Fruit fly (Drosophila melanogaster) whole organism, prepupa: Measurements from ENCODE around the gene CG43658.
A peak's percentile ranks its signal among the peaks of the same experiment; 100 is the strongest.

Source experiments
- Blimp-1 ChIP-seq: fragments of 200-800 bp; sonication (Bioruptor generic); optimal IDR thresholded peaks from 3 replicates; lab custom pipeline; 2017; ENCODE audit warnings: missing biosample characterization, missing genetic modification characterization, mild to moderate bottlenecking, moderate library complexity, missing genetic modification reagents
- CG10631 ChIP-seq: fragments of 200-800 bp; sonication (Bioruptor generic); optimal IDR thresholded peaks from 2 replicates; lab custom pipeline; 2016; ENCODE audit warnings: missing biosample characterization, missing genetic modification characterization
- CG10669 ChIP-seq: fragments of 200-800 bp; sonication (Bioruptor generic); optimal IDR thresholded peaks from 3 replicates; lab custom pipeline; 2018; ENCODE audit warnings: missing biosample characterization, mild to moderate bottlenecking, missing genetic modification characterization, moderate library complexity
- CG11294 ChIP-seq: fragments of 200-800 bp; sonication (Bioruptor generic); IDR thresholded peaks from 2 replicates; pipeline ENCODE4 v1.3.6; 2022; ENCODE audit warnings: missing biosample characterization, missing genetic modification characterization
- CG11762 ChIP-seq: fragments of 200-800 bp; sonication (Bioruptor generic); optimal IDR thresholded peaks from 3 replicates; lab custom pipeline; 2016; ENCODE audit warnings: missing biosample characterization, missing genetic modification characterization; ENCODE audit not compliant: insufficient read depth
- CG15336 ChIP-seq: fragments of 200-800 bp; sonication (Bioruptor generic); IDR thresholded peaks from 2 replicates; pipeline ENCODE4 v1.3.6; 2022; ENCODE audit warnings: missing biosample characterization, missing genetic modification characterization
- CG1621 ChIP-seq: fragments of 200-800 bp; sonication (Bioruptor generic); optimal IDR thresholded peaks from 3 replicates; lab custom pipeline; 2018; ENCODE audit warnings: missing biosample characterization, mild to moderate bottlenecking, missing genetic modification characterization
- CG16779 ChIP-seq: fragments of 200-800 bp; sonication (Bioruptor generic); optimal IDR thresholded peaks from 3 replicates; lab custom pipeline; 2017; ENCODE audit warnings: missing biosample characterization, mild to moderate bottlenecking, missing genetic modification characterization
- CG3032 ChIP-seq: fragments of 200-800 bp; optimal IDR thresholded peaks from 2 replicates; lab custom pipeline; 2019; ENCODE audit warnings: missing biosample characterization, mild to moderate bottlenecking, missing genetic modification characterization, moderate library complexity
- CG31627 ChIP-seq: fragments of 200-800 bp; sonication (Bioruptor generic); optimal IDR thresholded peaks from 3 replicates; lab custom pipeline; 2016; ENCODE audit warnings: missing biosample characterization, missing genetic modification characterization
- CG34406 ChIP-seq: fragments of 200-800 bp; sonication (Bioruptor generic); optimal IDR thresholded peaks from 3 replicates; lab custom pipeline; 2016; ENCODE audit warnings: missing biosample characterization, missing genetic modification characterization
- CG3919 ChIP-seq: fragments of 200-800 bp; sonication (Bioruptor generic); optimal IDR thresholded peaks from 3 replicates; lab custom pipeline; 2016; ENCODE audit warnings: missing biosample characterization, missing genetic modification characterization
- CG4318 ChIP-seq: fragments of 200-800 bp; sonication (Bioruptor generic); optimal IDR thresholded peaks from 3 replicates; lab custom pipeline; 2017; ENCODE audit warnings: missing biosample characterization, mild to moderate bottlenecking, missing genetic modification characterization
- CG6163 ChIP-seq: fragments of 200-800 bp; sonication (Bioruptor generic); IDR thresholded peaks from 3 replicates; pipeline ENCODE4 v1.3.6; 2022; ENCODE audit warnings: missing biosample characterization, missing genetic modification characterization
- CG6276 ChIP-seq: fragments of 200-800 bp; sonication (Bioruptor generic); optimal IDR thresholded peaks from 2 replicates; lab custom pipeline; 2017; ENCODE audit warnings: missing biosample characterization, mild to moderate bottlenecking, missing genetic modification characterization
- CG6792 ChIP-seq: fragments of 200-800 bp; sonication (Bioruptor generic); optimal IDR thresholded peaks from 3 replicates; lab custom pipeline; 2016; ENCODE audit warnings: missing biosample characterization, missing genetic modification characterization
- CG6808 ChIP-seq: fragments of 200-800 bp; sonication (Bioruptor generic); optimal IDR thresholded peaks from 3 replicates; lab custom pipeline; 2017; ENCODE audit warnings: missing biosample characterization, missing genetic modification characterization, mild to moderate bottlenecking, moderate library complexity, missing genetic modification reagents
- CG7368 ChIP-seq: fragments of 200-800 bp; sonication (Bioruptor generic); optimal IDR thresholded peaks from 3 replicates; lab custom pipeline; 2016; ENCODE audit warnings: missing biosample characterization, missing genetic modification characterization
- CG8119 ChIP-seq: fragments of 200-800 bp; sonication (Bioruptor generic); IDR thresholded peaks from 3 replicates; pipeline ENCODE4 v1.3.6; 2022; ENCODE audit warnings: missing biosample characterization, missing genetic modification characterization
- CG8319 ChIP-seq: fragments of 200-800 bp; sonication (Bioruptor generic); optimal IDR thresholded peaks from 3 replicates; lab custom pipeline; 2016; ENCODE audit warnings: missing biosample characterization, missing genetic modification characterization
- CG8632 ChIP-seq: fragments of 200-800 bp; sonication (Bioruptor generic); optimal IDR thresholded peaks from 3 replicates; lab custom pipeline; 2016; ENCODE audit warnings: missing biosample characterization, missing genetic modification characterization
- CG9139 ChIP-seq: fragments of 200-800 bp; sonication (Bioruptor generic); optimal IDR thresholded peaks from 3 replicates; lab custom pipeline; 2017; ENCODE audit warnings: missing biosample characterization, mild to moderate bottlenecking, missing genetic modification characterization
- Eip78C ChIP-seq: fragments of 200-800 bp; sonication (Bioruptor generic); peaks from one replicate; lab custom pipeline; 2016; ENCODE audit warnings: missing biosample characterization, missing genetic modification characterization
- Ets96B ChIP-seq: fragments of 200-800 bp; optimal IDR thresholded peaks from 2 replicates; lab custom pipeline; 2019; ENCODE audit warnings: missing biosample characterization, mild to moderate bottlenecking, missing genetic modification characterization, moderate library complexity
- Gug ChIP-seq: fragments of 200-800 bp; sonication (Bioruptor generic); IDR thresholded peaks from 2 replicates; pipeline ENCODE4 v1.3.6; 2022; ENCODE audit warnings: missing biosample characterization, missing genetic modification characterization
- Hr38 ChIP-seq: sonication (Bioruptor generic); optimal IDR thresholded peaks from 2 replicates; lab custom pipeline; 2016; ENCODE audit warnings: missing biosample characterization, missing genetic modification characterization
- Hr39 ChIP-seq: fragments of 200-800 bp; sonication (Bioruptor generic); optimal IDR thresholded peaks from 2 replicates; lab custom pipeline; 2016; ENCODE audit warnings: missing biosample characterization, missing genetic modification characterization
- Lpt ChIP-seq: fragments of 200-800 bp; sonication (Bioruptor generic); optimal IDR thresholded peaks from 3 replicates; lab custom pipeline; 2016; ENCODE audit warnings: missing biosample characterization, missing genetic modification characterization
- Met ChIP-seq: fragments of 200-800 bp; sonication (Bioruptor generic); optimal IDR thresholded peaks from 3 replicates; lab custom pipeline; 2016; ENCODE audit warnings: missing biosample characterization, missing genetic modification characterization
- Smox ChIP-seq: fragments of 200-800 bp; sonication (Bioruptor generic); optimal IDR thresholded peaks from 3 replicates; lab custom pipeline; 2016; ENCODE audit warnings: missing biosample characterization, missing genetic modification characterization
- Sox102F ChIP-seq: fragments of 200-800 bp; sonication (Bioruptor generic); optimal IDR thresholded peaks from 2 replicates; lab custom pipeline; 2016; ENCODE audit warnings: missing biosample characterization, mild to moderate bottlenecking, missing genetic modification characterization
- Sox14 ChIP-seq: fragments of 200-800 bp; sonication (Bioruptor generic); optimal IDR thresholded peaks from 3 replicates; lab custom pipeline; 2016; ENCODE audit warnings: missing biosample characterization, missing genetic modification characterization
- Sox15 ChIP-seq: fragments of 200-800 bp; sonication (Bioruptor generic); optimal IDR thresholded peaks from 3 replicates; lab custom pipeline; 2016; ENCODE audit warnings: missing biosample characterization, missing genetic modification characterization
- acj6 ChIP-seq: fragments of 200-800 bp; sonication (Bioruptor generic); optimal IDR thresholded peaks from 3 replicates; lab custom pipeline; 2016; ENCODE audit warnings: missing biosample characterization, missing genetic modification characterization
- cyc ChIP-seq: fragments of 200-800 bp; sonication (Bioruptor generic); optimal IDR thresholded peaks from 3 replicates; lab custom pipeline; 2016; ENCODE audit warnings: missing biosample characterization, missing genetic modification characterization
- dac ChIP-seq: fragments of 200-800 bp; sonication (Bioruptor generic); optimal IDR thresholded peaks from 2 replicates; lab custom pipeline; 2017; ENCODE audit warnings: missing biosample characterization, mild to moderate bottlenecking, missing genetic modification characterization
- dsx ChIP-seq: fragments of 200-800 bp; optimal IDR thresholded peaks from 3 replicates; lab custom pipeline; 2019; ENCODE audit warnings: missing biosample characterization, mild to moderate bottlenecking, missing genetic modification characterization, moderate library complexity; ENCODE audit not compliant: poor library complexity, severe bottlenecking
- eg ChIP-seq: fragments of 200-800 bp; sonication (Bioruptor generic); IDR thresholded peaks from 3 replicates; pipeline ENCODE4 v1.3.6; 2022; ENCODE audit warnings: missing biosample characterization, missing genetic modification characterization
- esn ChIP-seq: fragments of 200-800 bp; sonication (Bioruptor generic); optimal IDR thresholded peaks from 2 replicates; lab custom pipeline; 2016; ENCODE audit warnings: missing biosample characterization, mild to moderate bottlenecking, missing genetic modification characterization, moderate library complexity
- fd59A ChIP-seq: fragments of 200-800 bp; sonication (Bioruptor generic); optimal IDR thresholded peaks from 2 replicates; lab custom pipeline; 2017; ENCODE audit warnings: missing biosample characterization, mild to moderate bottlenecking, missing genetic modification characterization, missing genetic modification reagents
- fd85E ChIP-seq: fragments of 200-800 bp; sonication (Bioruptor generic); optimal IDR thresholded peaks from 3 replicates; lab custom pipeline; 2016; ENCODE audit warnings: missing biosample characterization, missing genetic modification characterization
- fkh ChIP-seq: fragments of 200-800 bp; sonication (Bioruptor generic); optimal IDR thresholded peaks from 3 replicates; lab custom pipeline; 2017; ENCODE audit warnings: missing biosample characterization, mild to moderate bottlenecking, missing genetic modification characterization, moderate library complexity
- lz ChIP-seq: fragments of 200-800 bp; sonication (Bioruptor generic); optimal IDR thresholded peaks from 3 replicates; lab custom pipeline; 2016; ENCODE audit warnings: missing biosample characterization, missing genetic modification characterization
- net ChIP-seq: fragments of 200-800 bp; sonication (Bioruptor generic); optimal IDR thresholded peaks from 3 replicates; lab custom pipeline; 2016; ENCODE audit warnings: missing biosample characterization, missing genetic modification characterization
- spab ChIP-seq: fragments of 200-800 bp; sonication (Bioruptor generic); optimal IDR thresholded peaks from 2 replicates; lab custom pipeline; 2017; ENCODE audit warnings: missing biosample characterization, mild to moderate bottlenecking, missing genetic modification characterization, missing genetic modification reagents
- svp ChIP-seq: fragments of 200-800 bp; sonication (Bioruptor generic); peaks from one replicate; lab custom pipeline; 2016; ENCODE audit warnings: missing biosample characterization, missing genetic modification characterization
- topi ChIP-seq: fragments of 200-800 bp; sonication (Bioruptor generic); optimal IDR thresholded peaks from 3 replicates; lab custom pipeline; 2016; ENCODE audit warnings: missing biosample characterization, missing genetic modification characterization
- vri ChIP-seq: fragments of 200-800 bp; sonication (Bioruptor generic); optimal IDR thresholded peaks from 3 replicates; lab custom pipeline; 2016; ENCODE audit warnings: missing biosample characterization, mild to moderate bottlenecking, missing genetic modification characterization

Gene CG43658

dm6 chrX:17495244-17495798 is 65.7 kb downstream of the CG43658 start (continued):
- TF ChIP-seq spab (peak; percentile 12), topi (GFP tag; lab: Kevin White, UChicago) (no peak), Sox102F (no peak), cyc (GFP tag; lab: Kevin White, UChicago) (no peak), Met (no peak), CG15336 (GFP tag; lab: Robert Waterston, UW) (no peak), Hr38 (no peak), CG11762 (GFP tag; lab: Kevin White, UChicago) (peak; percentile 17)

dm6 chrX:17493635-17494296 is 67.2 kb downstream of the CG43658 start:
- TF ChIP-seq CG10669 (GFP tag; lab: Kevin White, UChicago), result peak; percentile 66
- TF ChIP-seq CG11294 (GFP tag; lab: Robert Waterston, UW), result peak; percentile 51; the same call in 1 of the 2 replicates
- TF ChIP-seq CG9139 (GFP tag; lab: Kevin White, UChicago), result no peak
- peak; percentile 12 for TF ChIP-seq dac (GFP tag; lab: Kevin White, UChicago)
- TF ChIP-seq Eip78C (GFP tag; lab: Kevin White, UChicago), result peak; percentile 71
- TF ChIP-seq Hr38, result no peak
- peak; percentile 10 for TF ChIP-seq Smox (GFP tag; lab: Kevin White, UChicago)
- TF ChIP-seq CG16779 (tag; lab: Kevin White, UChicago), result no peak
- no peak for TF ChIP-seq fd85E (GFP tag; lab: Kevin White, UChicago)
- TF ChIP-seq acj6 (GFP tag; lab: Kevin White, UChicago), result peak; percentile 60
- peak; percentile 14 for TF ChIP-seq fd59A
- peak; percentile 63 for TF ChIP-seq Sox15
- TF ChIP-seq svp, result peak; percentile 78
- peak; percentile 31 for TF ChIP-seq CG1621
- TF ChIP-seq Ets96B, result peak; percentile 49
- TF ChIP-seq dsx, result peak; percentile 26
- TF ChIP-seq CG8632, result peak; percentile 72
- TF ChIP-seq Blimp-1 (GFP tag; lab: Kevin White, UChicago), result peak; percentile 19
- no peak for TF ChIP-seq vri (GFP tag; lab: Kevin White, UChicago)
- no peak for TF ChIP-seq Lpt
- TF ChIP-seq CG7368 (GFP tag; lab: Kevin White, UChicago), result peak; percentile 4
- peak; percentile 25; the same call in 1 of the 2 replicates for TF ChIP-seq Gug (GFP tag; lab: Robert Waterston, UW)
- TF ChIP-seq Met, result peak; percentile 38
- peak; percentile 46 for TF ChIP-seq Hr39 (GFP tag; lab: Kevin White, UChicago)
- TF ChIP-seq CG34406, result peak; percentile 66
- TF ChIP-seq esn, result peak; percentile 60
- TF ChIP-seq CG15336 (GFP tag; lab: Robert Waterston, UW), result peak; percentile 47
- no peak for TF ChIP-seq fkh
- no peak for TF ChIP-seq net (GFP tag; lab: Kevin White, UChicago)
- TF ChIP-seq CG6276, result peak; percentile 32
- peak; percentile 70 for TF ChIP-seq CG10631 (GFP tag; lab: Kevin White, UChicago)
- peak; percentile 18 for TF ChIP-seq CG6808 (GFP tag; lab: Kevin White, UChicago)
- peak; percentile 26 for TF ChIP-seq CG11762 (GFP tag; lab: Kevin White, UChicago)
- TF ChIP-seq CG6163 (GFP tag; lab: Robert Waterston, UW), result peak; percentile 75
- TF ChIP-seq CG8319, result no peak
- TF ChIP-seq CG6792, result peak; percentile 46
- TF ChIP-seq lz (GFP tag; lab: Kevin White, UChicago), result peak; percentile 36
- TF ChIP-seq eg (GFP tag; lab: Robert Waterston, UW), result peak; percentile 68
- 0 out of 3 replicates have a peak, but pooled peaks have one; percentile 25 for TF ChIP-seq CG8119 (GFP tag; lab: Robert Waterston, UW)
- peak; percentile 36 for TF ChIP-seq Sox14 (GFP tag; lab: Kevin White, UChicago)
- peak; percentile 41 for TF ChIP-seq CG31627 (GFP tag; lab: Kevin White, UChicago)
- peak; percentile 35 for TF ChIP-seq CG4318 (GFP tag; lab: Kevin White, UChicago)
- TF ChIP-seq CG3032, result peak; percentile 45
- peak; percentile 41 for TF ChIP-seq CG3919 (GFP tag; lab: Kevin White, UChicago)
